Fruit fly (Drosophila melanogaster) whole organism, embryonic: ENCODE measurements around the gene CG5835.

Experiments used
- Adf1 ChIP-seq: fragments of 200-800 bp; sonication (Bioruptor generic); IDR thresholded peaks from 2 replicates; pipeline ENCODE4 v1.3.6; 2022; ENCODE audit warnings: missing biosample characterization, missing genetic modification characterization
- Atf-2 ChIP-seq: fragments of 200-800 bp; sonication (Bioruptor generic); optimal IDR thresholded peaks from 2 replicates; lab custom pipeline; 2016; ENCODE audit warnings: missing biosample characterization, missing genetic modification characterization
- CG10209 ChIP-seq: fragments of 200-800 bp; sonication (Bioruptor generic); optimal IDR thresholded peaks from 3 replicates; lab custom pipeline; 2017; ENCODE audit warnings: missing biosample characterization, mild to moderate bottlenecking, missing genetic modification characterization, missing genetic modification reagents
- CG10321 ChIP-seq: fragments of 200-800 bp; sonication (Bioruptor generic); IDR thresholded peaks from 2 replicates; pipeline ENCODE4 v1.3.6; 2022; ENCODE audit warnings: missing biosample characterization, missing genetic modification characterization
- CG11398 ChIP-seq: fragments of 200-800 bp; sonication (Bioruptor generic); optimal IDR thresholded peaks from 2 replicates; lab custom pipeline; 2016; ENCODE audit warnings: missing biosample characterization, missing genetic modification characterization
- CG11456 ChIP-seq: fragments of 200-800 bp; sonication (Bioruptor generic); IDR thresholded peaks from 3 replicates; pipeline ENCODE4 v1.3.6; 2022; ENCODE audit warnings: missing biosample characterization, missing genetic modification characterization
- CG12104 ChIP-seq: fragments of 200-800 bp; sonication (Bioruptor generic); optimal IDR thresholded peaks from 3 replicates; lab custom pipeline; 2016; ENCODE audit warnings: missing biosample characterization, missing genetic modification characterization
- CG13424 ChIP-seq: fragments of 200-800 bp; sonication (Bioruptor generic); optimal IDR thresholded peaks from 2 replicates; lab custom pipeline; 2019; ENCODE audit warnings: missing biosample characterization, mild to moderate bottlenecking, missing genetic modification characterization, moderate library complexity
- CG14965 ChIP-seq: fragments of 200-800 bp; sonication (Bioruptor generic); optimal IDR thresholded peaks from 2 replicates; lab custom pipeline; 2016; ENCODE audit warnings: missing biosample characterization, missing genetic modification characterization, borderline replicate concordance
- CG15073 ChIP-seq: fragments of 200-800 bp; sonication (Bioruptor generic); optimal IDR thresholded peaks from 2 replicates; lab custom pipeline; 2016; ENCODE audit warnings: missing biosample characterization, missing genetic modification characterization
- CG15514 ChIP-seq: fragments of 200-800 bp; sonication (Bioruptor generic); optimal IDR thresholded peaks from 3 replicates; lab custom pipeline; 2017; ENCODE audit warnings: missing biosample characterization, missing genetic modification characterization, mild to moderate bottlenecking, moderate library complexity, missing genetic modification reagents
- CG17328 ChIP-seq: fragments of 200-800 bp; sonication (Bioruptor generic); IDR thresholded peaks from 2 replicates; pipeline ENCODE4 v1.3.6; 2022; ENCODE audit warnings: missing biosample characterization, missing genetic modification characterization
- CG18011 ChIP-seq: fragments of 200-800 bp; sonication (Bioruptor generic); optimal IDR thresholded peaks from 2 replicates; lab custom pipeline; 2017; ENCODE audit warnings: missing biosample characterization, missing genetic modification characterization, mild to moderate bottlenecking, moderate library complexity, missing genotype
- CG30403 ChIP-seq: fragments of 200-800 bp; sonication (Bioruptor generic); optimal IDR thresholded peaks from 3 replicates; lab custom pipeline; 2016; ENCODE audit warnings: missing biosample characterization, missing genetic modification characterization
- CG30431 ChIP-seq: fragments of 200-800 bp; sonication (Bioruptor generic); optimal IDR thresholded peaks from 2 replicates; lab custom pipeline; 2017; ENCODE audit warnings: missing biosample characterization, missing genetic modification characterization
- CG31224 ChIP-seq: fragments of 200-800 bp; sonication (Bioruptor generic); IDR thresholded peaks from 2 replicates; pipeline ENCODE4 v1.3.6; 2022; ENCODE audit warnings: missing biosample characterization, missing genetic modification characterization
- CG32532 ChIP-seq: fragments of 200-800 bp; sonication (Bioruptor generic); IDR thresholded peaks from 2 replicates; pipeline ENCODE4 v1.3.6; 2022; ENCODE audit warnings: missing biosample characterization, missing genetic modification characterization
- CG32767 ChIP-seq: fragments of 200-800 bp; sonication (Bioruptor generic); IDR thresholded peaks from 2 replicates; pipeline ENCODE4 v1.3.6; 2022; ENCODE audit warnings: missing biosample characterization, missing genetic modification characterization
- CG34224 ChIP-seq: fragments of 200-800 bp; sonication (Bioruptor generic); IDR thresholded peaks from 3 replicates; pipeline ENCODE4 v1.3.6; 2022; ENCODE audit warnings: missing biosample characterization, missing genetic modification characterization; ENCODE audit not compliant: partially characterized antibody
- CG34422 ChIP-seq: fragments of 200-800 bp; sonication (Bioruptor generic); IDR thresholded peaks from 3 replicates; pipeline ENCODE4 v1.3.6; 2022; ENCODE audit warnings: missing biosample characterization, missing genetic modification characterization
- CG6791 ChIP-seq: fragments of 200-800 bp; sonication (Bioruptor generic); IDR thresholded peaks from 3 replicates; pipeline ENCODE4 v1.3.6; 2022; ENCODE audit warnings: missing biosample characterization, missing genetic modification characterization; ENCODE audit not compliant: partially characterized antibody
- CG6854 ChIP-seq: fragments of 200-800 bp; sonication (Bioruptor generic); optimal IDR thresholded peaks from 3 replicates; lab custom pipeline; 2017; ENCODE audit warnings: missing biosample characterization, mild to moderate bottlenecking, missing genetic modification characterization
- CG8290 ChIP-seq, 3 experiments: fragments of 200-800 bp; sonication (Bioruptor generic); optimal IDR thresholded peaks; 2 replicates each; lab custom pipeline; 2016 to 2019; ENCODE audit warnings: missing biosample characterization in 3 of 3, missing genetic modification characterization in 3 of 3, mild to moderate bottlenecking in 2 of 3, moderate library complexity in 1 of 3
- CG9215 ChIP-seq: fragments of 200-800 bp; sonication (Bioruptor generic); IDR thresholded peaks from 2 replicates; pipeline ENCODE4 v1.3.6; 2022; ENCODE audit warnings: missing biosample characterization, missing genetic modification characterization
- CHES-1-like ChIP-seq: fragments of 200-800 bp; sonication (Bioruptor generic); optimal IDR thresholded peaks from 2 replicates; lab custom pipeline; 2016; ENCODE audit warnings: missing biosample characterization, missing genetic modification characterization
- Camta ChIP-seq: fragments of 200-800 bp; sonication (Bioruptor generic); optimal IDR thresholded peaks from 2 replicates; lab custom pipeline; 2016; ENCODE audit warnings: missing biosample characterization, missing genetic modification characterization
- Chrac-16 ChIP-seq: fragments of 200-800 bp; sonication (Bioruptor generic); optimal IDR thresholded peaks from 3 replicates; lab custom pipeline; 2016; ENCODE audit warnings: missing biosample characterization, missing genetic modification characterization
- D19B ChIP-seq: fragments of 200-800 bp; sonication (Bioruptor generic); optimal IDR thresholded peaks from 2 replicates; lab custom pipeline; 2017; ENCODE audit warnings: missing biosample characterization, mild to moderate bottlenecking, missing genetic modification characterization
- Dfd ChIP-seq, 2 experiments: fragments of >200 bp; optimal IDR thresholded peaks; 2 replicates each; lab custom pipeline; 2017; ENCODE audit warnings: missing biosample characterization in 2 of 2, missing genetic modification characterization in 2 of 2
- Jarid2 ChIP-seq: fragments of 200-800 bp; sonication (Bioruptor generic); optimal IDR thresholded peaks from 3 replicates; lab custom pipeline; 2017; ENCODE audit warnings: mild to moderate bottlenecking, missing biosample characterization, missing genetic modification reagents, missing genetic modification characterization
- Mes4 ChIP-seq: fragments of 200-800 bp; sonication (Bioruptor generic); optimal IDR thresholded peaks from 2 replicates; lab custom pipeline; 2016; ENCODE audit warnings: missing biosample characterization, missing genetic modification characterization
- Scr ChIP-seq: fragments of 200-800 bp; sonication (Bioruptor generic); IDR thresholded peaks from 2 replicates; pipeline ENCODE4 v1.3.6; 2022; ENCODE audit warnings: missing biosample characterization, missing genetic modification characterization; ENCODE audit not compliant: partially characterized antibody
- Ssrp ChIP-seq: fragments of 200-800 bp; sonication (Bioruptor generic); optimal IDR thresholded peaks from 2 replicates; lab custom pipeline; 2018; ENCODE audit warnings: missing biosample characterization, mild to moderate bottlenecking, missing genetic modification characterization, moderate library complexity
- amos ChIP-seq: fragments of 200-800 bp; sonication (Bioruptor generic); IDR thresholded peaks from 2 replicates; pipeline ENCODE4 v1.3.6; 2022; ENCODE audit warnings: missing biosample characterization, missing genetic modification characterization; ENCODE audit not compliant: partially characterized antibody
- btn ChIP-seq: fragments of 200-800 bp; sonication (Bioruptor generic); optimal IDR thresholded peaks from 2 replicates; lab custom pipeline; 2016; ENCODE audit warnings: missing biosample characterization, missing genetic modification characterization
- cas ChIP-seq: fragments of 200-800 bp; sonication (Bioruptor generic); IDR thresholded peaks from 2 replicates; pipeline ENCODE4 v1.3.6; 2022; ENCODE audit warnings: missing biosample characterization, missing genetic modification characterization
- ci ChIP-seq: fragments of 200-800 bp; sonication (Bioruptor generic); IDR thresholded peaks from 3 replicates; pipeline ENCODE4 v1.3.6; 2022; ENCODE audit warnings: missing biosample characterization, missing genetic modification characterization
- en ChIP-seq: fragments of 200-800 bp; sonication (Bioruptor generic); optimal IDR thresholded peaks from 2 replicates; lab custom pipeline; 2016; ENCODE audit warnings: missing biosample characterization, missing genetic modification characterization
- her ChIP-seq: fragments of 200-800 bp; sonication (Bioruptor generic); optimal IDR thresholded peaks from 2 replicates; lab custom pipeline; 2016; ENCODE audit warnings: missing biosample characterization, missing genetic modification characterization
- hth ChIP-seq: fragments of >200 bp; optimal IDR thresholded peaks from 2 replicates; lab custom pipeline; 2017; ENCODE audit warnings: inconsistent platforms
- oc ChIP-seq: fragments of 200-800 bp; sonication (Bioruptor generic); optimal IDR thresholded peaks from 2 replicates; lab custom pipeline; 2018; ENCODE audit warnings: missing biosample characterization, mild to moderate bottlenecking, missing genetic modification characterization, moderate library complexity
- phol ChIP-seq: fragments of 200-800 bp; sonication (Bioruptor generic); optimal IDR thresholded peaks from 3 replicates; lab custom pipeline; 2018; ENCODE audit warnings: missing biosample characterization, mild to moderate bottlenecking, missing genetic modification characterization, moderate library complexity
- prd ChIP-seq, 3 experiments: fragments of >200 bp in 2 of 3; fragments of 200-800 bp in 1 of 3; sonication (Bioruptor generic) in 1 of 3; optimal IDR thresholded peaks in 2 of 3; IDR thresholded peaks in 1 of 3; 2 replicates in 2 of 3; 3 replicates in 1 of 3; pipeline versions ENCODE4 v1.3.6 to Lab custom; 2017 to 2022; ENCODE audit warnings: missing biosample characterization in 1 of 3, missing genetic modification characterization in 1 of 3
- scrt ChIP-seq: fragments of 200-800 bp; sonication (Bioruptor generic); optimal IDR thresholded peaks from 2 replicates; lab custom pipeline; 2018; ENCODE audit warnings: missing biosample characterization, mild to moderate bottlenecking, missing genetic modification characterization, moderate library complexity
- stc ChIP-seq: fragments of 200-800 bp; sonication (Bioruptor generic); IDR thresholded peaks from 2 replicates; pipeline ENCODE4 v1.3.6; 2022; ENCODE audit warnings: missing biosample characterization, missing genetic modification characterization
- tio ChIP-seq: fragments of 200-800 bp; sonication (Bioruptor generic); optimal IDR thresholded peaks from 2 replicates; lab custom pipeline; 2017; ENCODE audit warnings: missing biosample characterization, missing genetic modification characterization, inconsistent platforms

CG5835 gene

dm6 chr3R:19180263-19180893 is 26.9 kb upstream of the CG5835 start, which contains the start of the genes CG5555 and myd (continued):
- TF ChIP-seq D19B (GFP tag; lab: Kevin White, UChicago) (no peak), CG8290 (GFP tag; optimal IDR thresholded peaks at IDR 0.05; lab: Kevin White, UChicago) (no peak), CG8290 (tag; optimal IDR thresholded peaks at IDR 0.05; lab: Kevin White, UChicago) (peak in 1 of 2 experiments; percentile 63), CG10209 (peak; percentile 8), CG15073 (GFP tag; lab: Kevin White, UChicago) (no peak), cas (no peak), CG12104 (GFP tag; lab: Kevin White, UChicago) (no peak), CG31224 (peak; percentile 42; the same call in 1 of the 2 replicates), Camta (peak; percentile 28), CG10321 (GFP tag; lab: Robert Waterston, UW) (no peak), btn (GFP tag; lab: Kevin White, UChicago) (no peak), CG17328 (GFP tag; lab: Robert Waterston, UW) (peak; percentile 53), CG6791 (GFP tag; lab: Robert Waterston, UW) (peak; percentile 86), Ssrp (no peak), CG11398 (GFP tag; lab: Kevin White, UChicago) (peak; percentile 21), CG30431 (GFP tag; lab: Kevin White, UChicago) (no peak), CG32532 (GFP tag; lab: Robert Waterston, UW) (peak; percentile 70), CG15514 (peak; percentile 99), CG34224 (peak; percentile 82), scrt (GFP tag; lab: Kevin White, UChicago) (peak; percentile 30), Jarid2 (peak; percentile 65), en (GFP tag; lab: Kevin White, UChicago) (no peak), Dfd (GFP tag; optimal IDR thresholded peaks at IDR 0.05; lab: Kevin White, UChicago) (no peak), Chrac-16 (GFP tag; lab: Kevin White, UChicago) (no peak), CG9215 (GFP tag; lab: Robert Waterston, UW) (no peak), CG30403 (GFP tag; lab: Kevin White, UChicago) (peak; percentile 41), CG32767 (GFP tag; lab: Robert Waterston, UW) (no peak), CG14965 (GFP tag; lab: Kevin White, UChicago) (no peak), CG6854 (GFP tag; lab: Kevin White, UChicago) (no peak), CG13424 (tag; lab: Kevin White, UChicago) (peak; percentile 34), stc (GFP tag; lab: Robert Waterston, UW) (peak; percentile 53; the same call in 1 of the 2 replicates), CG18011 (GFP tag; lab: Kevin White, UChicago) (peak; percentile 24), Atf-2 (GFP tag; lab: Kevin White, UChicago) (no peak), tio (no peak), phol (peak; percentile 35), Adf1 (GFP tag; lab: Robert Waterston, UW) (peak; percentile 54; the same call in 1 of the 2 replicates), prd (optimal IDR thresholded peaks at IDR 0.05; lab: Kevin White, UChicago) (no peak), prd (GFP tag; IDR thresholded peaks at IDR 0.05; lab: Robert Waterston, UW) (0 out of 3 replicates have a peak, but pooled peaks have one; percentile 42), amos (GFP tag; lab: Robert Waterston, UW) (peak; percentile 69; the same call in 1 of the 2 replicates), Mes4 (GFP tag; lab: Kevin White, UChicago) (no peak), CG34422 (peak; percentile 39; the same call in 1 of the 3 replicates), her (GFP tag; lab: Kevin White, UChicago) (peak; percentile 25), oc (tag; lab: Kevin White, UChicago) (no peak), CHES-1-like (GFP tag; lab: Kevin White, UChicago) (no peak), Scr (GFP tag; lab: Robert Waterston, UW) (peak; percentile 77), hth (lab: Kevin White, UChicago) (no peak), ci (GFP tag; lab: Robert Waterston, UW) (peak; percentile 59; the same call in 1 of the 3 replicates), CG11456 (GFP tag; lab: Robert Waterston, UW) (0 out of 3 replicates have a peak, but pooled peaks have one; percentile 27)
- TF ChIP-seq, all 482 proteins: peak for 206
